Worm (Caenorhabditis elegans) whole organism, L4 larva: ENCODE data around the gene F55E10.4.

ENCODE experiments used
- ZK546.5 ChIP-seq, 2 experiments: sonication (generic microtip); optimal IDR thresholded peaks; 2 replicates each; lab custom pipeline; 2017; ENCODE audit warnings: missing biosample characterization in 2 of 2, missing genetic modification characterization in 2 of 2
- aha-1 ChIP-seq: fragments of 150-350 bp; peaks from one replicate; lab custom pipeline; 2014; ENCODE audit warnings: missing biosample characterization, missing genetic modification characterization
- unc-62 ChIP-seq, 3 experiments: fragments of 150-350 bp in 1 of 3; sonication (generic microtip); optimal IDR thresholded peaks in 2 of 3; peaks in 1 of 3; 1 replicate in 1 of 3; 2 replicates in 2 of 3; lab custom pipeline; 2014 to 2017; ENCODE audit warnings: missing biosample characterization in 3 of 3, missing genetic modification characterization in 3 of 3, missing genetic modification reagents in 3 of 3, missing genotype in 1 of 3

F55E10.4 gene

ce11 chrX:8284003-8284402 lies 43.7 kb downstream of the F55E10.4 start:
- TF ChIP-seq aha-1 (tag; lab: Kevin White, UChicago) = peak; percentile 94
- TF ChIP-seq unc-62 (GFP tag; optimal IDR thresholded peaks at IDR 0.05 in 1 of 2; lab: Kevin White, UChicago) = peak in 1 of 2 experiments; percentile 25
- no peak for TF ChIP-seq unc-62 (tag; optimal IDR thresholded peaks at IDR 0.05; lab: Kevin White, UChicago)
- TF ChIP-seq ZK546.5 (tag; optimal IDR thresholded peaks at IDR 0.05; lab: Kevin White, UChicago) = no peak
